Worm (Caenorhabditis elegans) whole organism, young adult: ENCODE results near the gene C05E11.3.

ENCODE experiments used
- ccch-3 ChIP-seq: fragments of 200-800 bp; sonication (Bioruptor generic); optimal IDR thresholded peaks from 2 replicates; lab custom pipeline; 2018; ENCODE audit warnings: mild to moderate bottlenecking, missing genetic modification characterization, missing compliant biosample characterization
- let-607 ChIP-seq, 2 experiments: fragments of 200-800 bp in 1 of 2; sonication (Bioruptor generic) in 1 of 2; sonication (generic microtip) in 1 of 2; optimal IDR thresholded peaks; 2 replicates each; lab custom pipeline; 2016 to 2018; ENCODE audit warnings: mild to moderate bottlenecking in 2 of 2, missing compliant biosample characterization in 2 of 2, missing genetic modification characterization in 2 of 2, moderate library complexity in 2 of 2, missing genotype in 1 of 2
- ztf-26 ChIP-seq: sonication (generic microtip); optimal IDR thresholded peaks from 2 replicates; lab custom pipeline; 2017; ENCODE audit warnings: missing genetic modification characterization, missing compliant biosample characterization

Gene C05E11.3

DNA sequence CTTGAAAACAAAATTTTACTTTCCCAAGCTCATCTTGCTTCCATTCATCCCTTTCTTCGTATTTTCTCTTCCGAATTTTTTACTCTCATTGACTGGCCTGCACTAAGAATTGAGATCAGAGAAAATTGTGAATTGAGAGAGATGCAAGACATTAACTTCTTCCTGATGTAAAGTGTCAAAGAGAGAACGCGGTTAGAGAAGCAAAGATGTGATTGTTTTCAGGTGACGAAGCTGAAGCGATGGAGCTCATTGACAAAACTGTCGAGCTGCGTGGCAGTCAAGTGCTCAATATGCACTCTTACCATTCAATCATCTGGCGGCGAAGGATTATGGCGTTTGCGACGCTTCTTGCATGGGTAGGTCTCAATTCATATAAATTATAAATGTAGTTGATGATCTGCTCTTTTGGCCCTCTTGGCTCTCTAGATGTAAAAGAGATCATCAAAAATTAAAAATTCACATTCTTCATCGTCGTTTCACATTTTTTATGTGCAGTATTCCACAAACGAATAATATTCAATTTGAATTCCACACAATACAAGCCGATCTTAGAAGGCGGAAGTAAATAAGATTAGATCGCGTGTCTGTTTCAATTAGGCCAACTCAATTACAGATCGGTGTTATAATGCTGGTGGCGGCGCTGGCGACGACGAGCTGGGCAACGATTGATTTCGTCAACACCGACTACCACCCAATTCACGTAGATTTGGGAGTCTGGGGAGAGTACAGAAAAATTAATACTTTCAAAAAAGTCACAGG lies 51.0 kb downstream of the C05E11.3 start (continued):
- TF ChIP-seq ztf-26 (tag; lab: Kevin White, UChicago) (no peak), ccch-3 (GFP tag; lab: Kevin White, UChicago) (no peak), let-607 (tag; optimal IDR thresholded peaks at IDR 0.05; lab: Kevin White, UChicago) (no peak)
